Worm (Caenorhabditis elegans) whole organism, L4 larva: Measurements from ENCODE around the gene F42H10.2.

Experiments used
- D1046.2 ChIP-seq: fragments of 200-800 bp; sonication (Bioruptor generic); IDR thresholded peaks from 2 replicates; pipeline ENCODE4 v1.3.6; 2022; ENCODE audit warnings: missing genetic modification characterization, missing compliant biosample characterization
- F26F4.8 ChIP-seq: fragments of 200-800 bp; sonication (Bioruptor generic); conservative IDR thresholded peaks from 2 replicates; pipeline ENCODE4 v1.3.6; 2022; ENCODE audit warnings: missing genetic modification characterization, missing compliant biosample characterization
- F44E2.7 ChIP-seq: fragments of 200-800 bp; sonication (Bioruptor generic); IDR thresholded peaks from 2 replicates; pipeline ENCODE4 v2.1.2; 2022; ENCODE audit warnings: missing genetic modification characterization, missing compliant biosample characterization
- T20F7.1 ChIP-seq: fragments of 200-800 bp; sonication (Bioruptor generic); optimal IDR thresholded peaks from 2 replicates; lab custom pipeline; 2018; ENCODE audit warnings: mild to moderate bottlenecking, missing genetic modification characterization, missing compliant biosample characterization
- Y105C5A.15 ChIP-seq: fragments of 200-800 bp; sonication (Bioruptor generic); IDR thresholded peaks from 2 replicates; pipeline ENCODE4 v1.3.6; 2022; ENCODE audit warnings: missing genetic modification characterization, missing compliant biosample characterization
- Y48G9A.11 ChIP-seq: fragments of 200-800 bp; sonication (Bioruptor generic); IDR thresholded peaks from 2 replicates; pipeline ENCODE4 v1.3.6; 2022; ENCODE audit warnings: missing genetic modification reagents, missing genetic modification characterization, missing compliant biosample characterization
- ZK546.5 ChIP-seq, 2 experiments: sonication (generic microtip); optimal IDR thresholded peaks; 2 replicates each; lab custom pipeline; 2017; ENCODE audit warnings: missing biosample characterization in 2 of 2, missing genetic modification characterization in 2 of 2
- aha-1 ChIP-seq: fragments of 150-350 bp; peaks from one replicate; lab custom pipeline; 2014; ENCODE audit warnings: missing biosample characterization, missing genetic modification characterization
- arid-1 ChIP-seq: fragments of 200-800 bp; sonication (Bioruptor generic); conservative IDR thresholded peaks from 2 replicates; pipeline ENCODE4 v1.3.6; 2022; ENCODE audit warnings: missing genetic modification reagents, missing genetic modification characterization, missing compliant biosample characterization
- ceh-20 ChIP-seq: fragments of 200-800 bp; sonication (Bioruptor generic); IDR thresholded peaks from 2 replicates; pipeline ENCODE4 v1.3.6; 2022; ENCODE audit warnings: missing genetic modification reagents, missing genetic modification characterization, missing compliant biosample characterization
- ceh-28 ChIP-seq: fragments of 150-350 bp; optimal IDR thresholded peaks from 2 replicates; lab custom pipeline; 2014; ENCODE audit warnings: missing biosample characterization, missing genetic modification reagents, missing genetic modification characterization
- ceh-32 ChIP-seq: sonication (generic microtip); optimal IDR thresholded peaks from 2 replicates; lab custom pipeline; 2016; ENCODE audit warnings: mild to moderate bottlenecking, missing genetic modification characterization, missing compliant biosample characterization; ENCODE audit not compliant: poor library complexity
- cey-2 ChIP-seq: sonication (generic microtip); optimal IDR thresholded peaks from 3 replicates; lab custom pipeline; 2017; ENCODE audit warnings: missing genetic modification characterization, mild to moderate bottlenecking, missing compliant biosample characterization, antibody characterized with exemption, borderline replicate concordance; ENCODE audit not compliant: insufficient read depth
- daf-12 ChIP-seq: fragments of 150-350 bp; optimal IDR thresholded peaks from 2 replicates; lab custom pipeline; 2014; ENCODE audit warnings: missing biosample characterization, missing genetic modification reagents, missing genetic modification characterization
- daf-19 ChIP-seq: fragments of 200-800 bp; sonication (Bioruptor generic); conservative IDR thresholded peaks from 2 replicates; pipeline ENCODE4 v1.3.6; 2022; ENCODE audit warnings: missing genetic modification characterization, missing compliant biosample characterization
- daf-8 ChIP-seq: fragments of 200-800 bp; sonication (Bioruptor generic); IDR thresholded peaks from 2 replicates; pipeline ENCODE4 v1.3.6; 2022; ENCODE audit warnings: missing genetic modification characterization, missing compliant biosample characterization
- dmd-8 ChIP-seq: fragments of 200-800 bp; sonication (Bioruptor generic); IDR thresholded peaks from 2 replicates; pipeline ENCODE4 v1.3.6; 2022; ENCODE audit warnings: missing genetic modification characterization, missing compliant biosample characterization
- dpl-1 ChIP-seq: fragments of 150-350 bp; optimal IDR thresholded peaks from 2 replicates; lab custom pipeline; 2014; ENCODE audit warnings: missing biosample characterization, missing genetic modification reagents, missing genetic modification characterization
- egl-27 ChIP-seq: sonication (generic microtip); optimal IDR thresholded peaks from 3 replicates; lab custom pipeline; 2017; ENCODE audit warnings: missing biosample characterization, missing genetic modification reagents, missing genetic modification characterization
- egl-43 ChIP-seq: fragments of 200-800 bp; sonication (Bioruptor generic); IDR thresholded peaks from 2 replicates; pipeline ENCODE4 v1.3.6; 2022; ENCODE audit warnings: missing genetic modification reagents, missing genetic modification characterization, missing compliant biosample characterization
- fkh-10 ChIP-seq: fragments of 150-350 bp; optimal IDR thresholded peaks from 2 replicates; lab custom pipeline; 2014; ENCODE audit warnings: missing biosample characterization, missing genetic modification reagents, missing genetic modification characterization
- gei-8 ChIP-seq: fragments of 200-800 bp; sonication (Bioruptor generic); optimal IDR thresholded peaks from 2 replicates; lab custom pipeline; 2018; ENCODE audit warnings: mild to moderate bottlenecking, missing genetic modification characterization, missing compliant biosample characterization
- hmg-1.1 ChIP-seq: fragments of 200-800 bp; sonication (Bioruptor generic); IDR thresholded peaks from 2 replicates; pipeline ENCODE4 v1.3.6; 2022; ENCODE audit warnings: missing genetic modification reagents, missing genetic modification characterization, missing compliant biosample characterization
- lim-7 ChIP-seq: fragments of 200-800 bp; sonication (Bioruptor generic); IDR thresholded peaks from 2 replicates; pipeline ENCODE4 v1.3.6; 2022; ENCODE audit warnings: missing genetic modification characterization, missing compliant biosample characterization
- lin-1 ChIP-seq: fragments of 200-800 bp; sonication (Bioruptor generic); IDR thresholded peaks from 2 replicates; pipeline ENCODE4 v1.3.6; 2022; ENCODE audit warnings: missing genetic modification reagents, missing genetic modification characterization, missing compliant biosample characterization
- lin-15B ChIP-seq: fragments of 150-350 bp; sonication (generic microtip); optimal IDR thresholded peaks from 3 replicates; lab custom pipeline; 2014; ENCODE audit warnings: missing biosample characterization, missing genetic modification characterization
- lin-38 ChIP-seq: fragments of 200-800 bp; sonication (Bioruptor generic); IDR thresholded peaks from 2 replicates; pipeline ENCODE4 v1.3.6; 2022; ENCODE audit warnings: missing genetic modification reagents, missing genetic modification characterization, missing compliant biosample characterization
- lin-39 ChIP-seq: fragments of 150-350 bp; optimal IDR thresholded peaks from 2 replicates; lab custom pipeline; 2014; ENCODE audit warnings: missing biosample characterization, missing genetic modification reagents, missing genetic modification characterization
- lsy-2 ChIP-seq, 2 experiments: fragments of 150-350 bp in 1 of 2; sonication (generic microtip) in 1 of 2; optimal IDR thresholded peaks; 2 replicates each; lab custom pipeline; 2014 to 2017; ENCODE audit warnings: missing biosample characterization in 2 of 2, missing genetic modification characterization in 2 of 2
- madf-5 ChIP-seq, 2 experiments: fragments of 200-800 bp; sonication (Bioruptor generic); IDR thresholded peaks; 2 replicates each; pipeline ENCODE4 v1.3.6; 2022; ENCODE audit warnings: missing compliant biosample characterization in 2 of 2, missing genetic modification characterization in 2 of 2
- madf-9 ChIP-seq: fragments of 200-800 bp; sonication (Bioruptor generic); conservative IDR thresholded peaks from 2 replicates; pipeline ENCODE4 v1.3.6; 2022; ENCODE audit warnings: missing genetic modification reagents, missing genetic modification characterization, missing compliant biosample characterization
- mes-2 ChIP-seq: sonication (generic microtip); optimal IDR thresholded peaks from 2 replicates; lab custom pipeline; 2016; ENCODE audit warnings: missing genotype, mild to moderate bottlenecking, missing genetic modification characterization, missing compliant biosample characterization; ENCODE audit not compliant: poor library complexity, severe bottlenecking
- mxl-2 ChIP-seq: fragments of 200-800 bp; sonication (Bioruptor generic); conservative IDR thresholded peaks from 2 replicates; pipeline ENCODE4 v1.3.6; 2022; ENCODE audit warnings: missing genetic modification reagents, missing genetic modification characterization, missing compliant biosample characterization
- nhr-28 ChIP-seq: fragments of 150-350 bp; optimal IDR thresholded peaks from 2 replicates; lab custom pipeline; 2014; ENCODE audit warnings: missing biosample characterization, missing genetic modification characterization
- nhr-76 ChIP-seq: fragments of 150-350 bp; optimal IDR thresholded peaks from 2 replicates; lab custom pipeline; 2014; ENCODE audit warnings: missing biosample characterization, missing genetic modification characterization
- php-3 ChIP-seq: fragments of 200-800 bp; sonication (Bioruptor generic); IDR thresholded peaks from 2 replicates; pipeline ENCODE4 v1.3.6; 2022; ENCODE audit warnings: missing genetic modification reagents, missing genetic modification characterization, missing compliant biosample characterization
- spr-3 ChIP-seq: fragments of 200-800 bp; sonication (Bioruptor generic); optimal IDR thresholded peaks from 2 replicates; lab custom pipeline; 2018; ENCODE audit warnings: mild to moderate bottlenecking, missing genetic modification characterization, missing compliant biosample characterization
- tag-97 ChIP-seq: fragments of 200-800 bp; sonication (Bioruptor generic); IDR thresholded peaks from 2 replicates; pipeline ENCODE4 v1.3.6; 2022; ENCODE audit warnings: missing genetic modification characterization, missing compliant biosample characterization
- unc-39 ChIP-seq: sonication (generic microtip); optimal IDR thresholded peaks from 2 replicates; lab custom pipeline; 2017; ENCODE audit warnings: missing biosample characterization, missing genetic modification characterization
- unc-62 ChIP-seq, 3 experiments: fragments of 150-350 bp in 1 of 3; sonication (generic microtip); optimal IDR thresholded peaks in 2 of 3; peaks in 1 of 3; 1 replicate in 1 of 3; 2 replicates in 2 of 3; lab custom pipeline; 2014 to 2017; ENCODE audit warnings: missing biosample characterization in 3 of 3, missing genetic modification characterization in 3 of 3, missing genetic modification reagents in 3 of 3, missing genotype in 1 of 3
- vab-7 ChIP-seq: fragments of 200-800 bp; sonication (Bioruptor generic); IDR thresholded peaks from 2 replicates; pipeline ENCODE4 v1.3.6; 2022; ENCODE audit warnings: missing genetic modification reagents, missing genetic modification characterization, missing compliant biosample characterization
- zfp-2 ChIP-seq: sonication (generic microtip); optimal IDR thresholded peaks from 2 replicates; lab custom pipeline; 2016; ENCODE audit warnings: mild to moderate bottlenecking, missing genetic modification characterization, missing compliant biosample characterization
- zfp-3 ChIP-seq: fragments of 200-800 bp; sonication (Bioruptor generic); conservative IDR thresholded peaks from 2 replicates; pipeline ENCODE4 v1.3.6; 2022; ENCODE audit warnings: missing genetic modification reagents, missing genetic modification characterization, missing compliant biosample characterization

The F42H10.2 gene

ce11 chrIII:8461410-8461809, 29.0 kb upstream of the F42H10.2 start:
- TF ChIP-seq egl-27 (tag; lab: Kevin White, UChicago) (no peak), lsy-2 (tag; optimal IDR thresholded peaks at IDR 0.05; lab: Kevin White, UChicago) (peak in 1 of 2 experiments; percentile 77)

ce11 chrIII:8466735-8467134, 23.7 kb upstream of the F42H10.2 start, which contains the start of gene mig-39:
TSS of gene mig-39 (plus strand) at chrIII:8467035.
- TF ChIP-seq ceh-32 (tag; lab: Kevin White, UChicago) = no peak
- no peak for TF ChIP-seq dpl-1
- no peak for TF ChIP-seq nhr-76 (tag; lab: Kevin White, UChicago)
- TF ChIP-seq T20F7.1 (GFP tag; lab: Kevin White, UChicago) = no peak
- TF ChIP-seq aha-1 (tag; lab: Kevin White, UChicago) = no peak
- TF ChIP-seq ceh-28 (tag; lab: Kevin White, UChicago) = no peak
- no peak for TF ChIP-seq fkh-10 (GFP tag; lab: Kevin White, UChicago)
- no peak for TF ChIP-seq tag-97 (GFP tag; lab: Robert Waterston, UW)
- TF ChIP-seq egl-43 (GFP tag; lab: Robert Waterston, UW) = no peak
- no peak for TF ChIP-seq spr-3
- TF ChIP-seq daf-12 (tag; lab: Kevin White, UChicago) = no peak
- no peak for TF ChIP-seq lsy-2 (tag; optimal IDR thresholded peaks at IDR 0.05; lab: Kevin White, UChicago)
- no peak for TF ChIP-seq nhr-28 (tag; lab: Kevin White, UChicago)
- no peak for TF ChIP-seq zfp-2 (tag; lab: Kevin White, UChicago)
- no peak for TF ChIP-seq cey-2 (tag; lab: Kevin White, UChicago)
- no peak for TF ChIP-seq unc-39
- TF ChIP-seq lin-1 (GFP tag; lab: Robert Waterston, UW) = no peak
- no peak for TF ChIP-seq F26F4.8 (GFP tag; lab: Robert Waterston, UW)

DNA sequence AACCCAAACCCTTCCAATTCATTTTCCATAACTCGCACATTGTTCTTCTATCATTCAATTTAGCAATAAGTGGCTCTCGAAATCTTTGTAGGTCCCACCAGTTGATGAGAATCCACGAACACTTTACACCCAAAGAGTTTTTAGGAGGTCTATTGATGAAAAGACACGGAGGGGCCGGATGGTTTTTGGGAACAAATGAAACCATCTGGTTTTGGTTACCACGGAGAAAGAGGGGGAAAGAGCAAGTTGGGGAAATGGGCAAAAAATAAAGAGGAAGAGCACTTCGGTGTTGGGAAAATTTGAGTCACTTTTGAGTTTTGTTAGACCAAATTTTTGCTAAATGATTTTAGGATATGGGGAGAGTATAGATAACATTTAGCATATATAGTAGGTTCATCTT, 22.9 kb upstream of the F42H10.2 start:
- peak in 1 of 2 experiments; percentile 81 for TF ChIP-seq unc-62 (GFP tag; optimal IDR thresholded peaks at IDR 0.05 in 1 of 2; lab: Kevin White, UChicago)
- TF ChIP-seq unc-62 (tag; optimal IDR thresholded peaks at IDR 0.05; lab: Kevin White, UChicago) = no peak
- peak; percentile 90 for TF ChIP-seq aha-1 (tag; lab: Kevin White, UChicago)
- TF ChIP-seq lin-15B = no peak

DNA sequence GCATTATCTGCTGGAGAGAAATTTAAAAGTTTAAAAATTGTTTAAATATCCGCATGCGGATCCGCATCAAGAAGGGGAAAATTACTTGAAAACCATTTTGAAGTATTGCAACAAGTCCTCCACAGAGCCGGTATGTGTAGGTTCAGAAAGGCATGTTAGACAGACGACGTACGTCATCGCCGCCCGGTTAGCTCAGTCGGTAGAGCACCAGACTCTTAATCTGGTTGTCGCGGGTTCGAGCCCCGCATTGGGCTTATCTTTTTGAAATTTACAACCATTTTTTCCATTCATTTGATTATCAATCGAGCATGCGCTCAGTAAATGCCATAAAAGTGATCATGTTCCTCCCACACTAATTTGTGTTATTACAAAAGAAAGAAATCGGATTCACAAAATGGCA, 17.1 kb upstream of the F42H10.2 start:
- TF ChIP-seq D1046.2 (GFP tag; lab: Robert Waterston, UW) (no peak), lin-38 (no peak), egl-43 (GFP tag; lab: Robert Waterston, UW) (peak; percentile 79), lin-39 (tag; lab: Kevin White, UChicago) (no peak), F26F4.8 (GFP tag; lab: Robert Waterston, UW) (peak; percentile 69; the same call in 1 of the 2 replicates), Y105C5A.15 (GFP tag; lab: Robert Waterston, UW) (no peak), vab-7 (GFP tag; lab: Robert Waterston, UW) (0 out of 2 replicates have a peak, but pooled peaks have one; percentile 32), zfp-3 (GFP tag; lab: Robert Waterston, UW) (no peak), daf-19 (GFP tag; lab: Robert Waterston, UW) (no peak), mxl-2 (GFP tag; lab: Robert Waterston, UW) (no peak), hmg-1.1 (GFP tag; lab: Robert Waterston, UW) (0 out of 2 replicates have a peak, but pooled peaks have one; percentile 18), ZK546.5 (tag; optimal IDR thresholded peaks at IDR 0.05; lab: Kevin White, UChicago) (no peak), dmd-8 (GFP tag; lab: Robert Waterston, UW) (peak; percentile 75), F44E2.7 (GFP tag; lab: Robert Waterston, UW) (0 out of 2 replicates have a peak, but pooled peaks have one; percentile 53), unc-62 (GFP tag; optimal IDR thresholded peaks at IDR 0.05 in 1 of 2; lab: Kevin White, UChicago) (no peak), unc-62 (tag; optimal IDR thresholded peaks at IDR 0.05; lab: Kevin White, UChicago) (no peak), arid-1 (GFP tag; lab: Robert Waterston, UW) (0 out of 2 replicates have a peak, but pooled peaks have one; percentile 32), gei-8 (no peak), egl-27 (tag; lab: Kevin White, UChicago) (no peak), nhr-28 (tag; lab: Kevin White, UChicago) (no peak), dpl-1 (no peak), daf-8 (0 out of 2 replicates have a peak, but pooled peaks have one; percentile 43), php-3 (GFP tag; lab: Robert Waterston, UW) (no peak), lim-7 (GFP tag; lab: Robert Waterston, UW) (peak; percentile 73; the same call in 1 of the 2 replicates), madf-9 (GFP tag; lab: Robert Waterston, UW) (no peak), mes-2 (tag; lab: Kevin White, UChicago) (no peak), madf-5 (GFP tag; IDR thresholded peaks at IDR 0.05; lab: Robert Waterston, UW) (peak in 1 of 2 experiments; percentile 65; a peak in 1 of 4 replicates), cey-2 (tag; lab: Kevin White, UChicago) (no peak), ceh-20 (GFP tag; lab: Robert Waterston, UW) (no peak), Y48G9A.11 (GFP tag; lab: Robert Waterston, UW) (peak; percentile 60; the same call in 1 of the 2 replicates)
